Worm (Caenorhabditis elegans) whole organism, L4/young adult: ENCODE measurements around the gene mltn-7.

ENCODE experiments used
- W03F9.2 ChIP-seq: fragments of 150-350 bp; optimal IDR thresholded peaks from 2 replicates; lab custom pipeline; 2014; ENCODE audit warnings: missing biosample characterization, missing genetic modification characterization
- dao-5 ChIP-seq: sonication (generic microtip); optimal IDR thresholded peaks from 2 replicates; lab custom pipeline; 2016; ENCODE audit warnings: missing genotype, missing genetic modification characterization, moderate library complexity, missing compliant biosample characterization

- TF ChIP-seq W03F9.2 (tag; lab: Kevin White, UChicago) (no peak), dao-5 (no peak)
These were observed 48.3 kb downstream of the mltn-7 start, which contains the start of gene Y39D8A.1 for ce11 chrV:418432-418831.
